Fruit fly (Drosophila melanogaster) whole organism: Measurements from ENCODE around the gene Mhc.

Experiments used
- Dll ChIP-seq: fragments of >200 bp; optimal IDR thresholded peaks from 2 replicates; lab custom pipeline; 2017
- EcR ChIP-seq, 2 experiments: fragments of >200 bp; optimal IDR thresholded peaks; 2 replicates each; lab custom pipeline; 2017; ENCODE audit warnings: missing biosample characterization in 2 of 2, missing genetic modification characterization in 2 of 2, missing genetic modification reagents in 2 of 2

dm6 chr2L:16787548-16787947 is 21.2 kb downstream of the Mhc start:
- no peak for TF ChIP-seq EcR (GFP tag; optimal IDR thresholded peaks at IDR 0.05; lab: Kevin White, UChicago)
- TF ChIP-seq Dll (lab: Kevin White, UChicago) = no peak
